Worm (Caenorhabditis elegans) whole organism, L1 larva: Measurements from ENCODE around the gene T19D12.6.
A peak's percentile ranks its signal among the peaks of the same experiment; 100 is the strongest.

Source experiments
- C16A3.4 ChIP-seq: fragments of 150-350 bp; optimal IDR thresholded peaks from 2 replicates; lab custom pipeline; 2014; ENCODE audit warnings: missing biosample characterization, missing genetic modification characterization
- C34B4.2 ChIP-seq: sonication (generic microtip); optimal IDR thresholded peaks from 2 replicates; lab custom pipeline; 2017; ENCODE audit warnings: mild to moderate bottlenecking, missing genetic modification characterization, missing compliant biosample characterization
- F16B12.6 ChIP-seq: fragments of 150-350 bp; optimal IDR thresholded peaks from 2 replicates; lab custom pipeline; 2014; ENCODE audit warnings: missing biosample characterization, missing genetic modification characterization
- aha-1 ChIP-seq: fragments of 150-350 bp; optimal IDR thresholded peaks from 2 replicates; lab custom pipeline; 2014; ENCODE audit warnings: missing biosample characterization, missing genetic modification characterization
- alr-1 ChIP-seq: fragments of 200-800 bp; sonication (Bioruptor generic); optimal IDR thresholded peaks from 2 replicates; lab custom pipeline; 2018; ENCODE audit warnings: borderline replicate concordance, mild to moderate bottlenecking, missing genetic modification characterization, missing compliant biosample characterization
- ama-1 ChIP-seq: fragments of 150-350 bp; optimal IDR thresholded peaks from 2 replicates; lab custom pipeline; 2014
- ceh-8 ChIP-seq: fragments of 200-800 bp; sonication (Bioruptor generic); optimal IDR thresholded peaks from 2 replicates; lab custom pipeline; 2018; ENCODE audit warnings: mild to moderate bottlenecking, missing genetic modification characterization, moderate library complexity, missing compliant biosample characterization
- ceh-82 ChIP-seq, 3 experiments: fragments of 150-350 bp in 1 of 3; sonication (generic microtip) in 2 of 3; optimal IDR thresholded peaks; 2 replicates each; lab custom pipeline; 2014 to 2017; ENCODE audit warnings: missing biosample characterization in 3 of 3, missing genetic modification characterization in 3 of 3
- ces-1 ChIP-seq: fragments of 150-350 bp; optimal IDR thresholded peaks from 2 replicates; lab custom pipeline; 2014; ENCODE audit warnings: missing biosample characterization, missing genetic modification reagents, missing genetic modification characterization
- dsc-1 ChIP-seq: sonication (generic microtip); optimal IDR thresholded peaks from 2 replicates; lab custom pipeline; 2016; ENCODE audit warnings: mild to moderate bottlenecking, missing genetic modification characterization, missing compliant biosample characterization
- efl-1 ChIP-seq, 4 experiments: fragments of 150-350 bp; optimal IDR thresholded peaks in 3 of 4; peaks in 1 of 4; 1 replicate in 1 of 4; 2 replicates in 3 of 4; lab custom pipeline; 2014; ENCODE audit warnings: missing biosample characterization in 2 of 4, missing genetic modification characterization in 2 of 4, missing genetic modification reagents in 2 of 4
- efl-3 ChIP-seq: fragments of 200-800 bp; sonication (Bioruptor generic); optimal IDR thresholded peaks from 2 replicates; lab custom pipeline; 2018; ENCODE audit warnings: mild to moderate bottlenecking, missing genetic modification characterization, missing compliant biosample characterization
- elt-2 ChIP-seq: sonication (generic microtip); optimal IDR thresholded peaks from 2 replicates; lab custom pipeline; 2016; ENCODE audit warnings: missing genetic modification characterization, mild to moderate bottlenecking, inconsistent platforms, missing compliant biosample characterization, missing genetic modification reagents
- elt-3 ChIP-seq, 6 experiments: fragments of 150-350 bp in 1 of 6; sonication (generic microtip); optimal IDR thresholded peaks; 2 replicates each; lab custom pipeline; 2017 to 2018; ENCODE audit warnings: missing biosample characterization in 6 of 6, missing genetic modification characterization in 6 of 6, inconsistent platforms in 1 of 6
- ets-5 ChIP-seq: fragments of 200-800 bp; sonication (Bioruptor generic); IDR thresholded peaks from 2 replicates; pipeline ENCODE4 v1.3.6; 2022; ENCODE audit warnings: missing genetic modification characterization, missing compliant biosample characterization
- fkh-8 ChIP-seq: sonication (generic microtip); optimal IDR thresholded peaks from 2 replicates; lab custom pipeline; 2016; ENCODE audit warnings: mild to moderate bottlenecking, missing genetic modification characterization, missing compliant biosample characterization
- fos-1 ChIP-seq: fragments of 150-350 bp; optimal IDR thresholded peaks from 2 replicates; lab custom pipeline; 2014; ENCODE audit warnings: missing biosample characterization, missing genetic modification characterization
- hlh-17 ChIP-seq: fragments of 200-800 bp; sonication (Bioruptor generic); optimal IDR thresholded peaks from 2 replicates; lab custom pipeline; 2018; ENCODE audit warnings: missing genetic modification characterization, mild to moderate bottlenecking, missing compliant biosample characterization, moderate library complexity, borderline replicate concordance
- hpl-2 ChIP-seq: fragments of 150-350 bp; optimal IDR thresholded peaks from 2 replicates; lab custom pipeline; 2014; ENCODE audit warnings: missing biosample characterization, missing genetic modification reagents, missing genetic modification characterization
- isw-1 ChIP-seq: fragments of 200-800 bp; sonication (Bioruptor generic); IDR thresholded peaks from 2 replicates; pipeline ENCODE4 v1.3.6; 2022; ENCODE audit warnings: missing genetic modification characterization, missing compliant biosample characterization
- lin-14 ChIP-seq: fragments of 200-800 bp; sonication (Bioruptor generic); optimal IDR thresholded peaks from 2 replicates; lab custom pipeline; 2018; ENCODE audit warnings: mild to moderate bottlenecking, missing genetic modification characterization, moderate library complexity, missing compliant biosample characterization
- lin-35 ChIP-seq, 2 experiments: fragments of 150-350 bp; optimal IDR thresholded peaks; 2 replicates each; lab custom pipeline; 2014; ENCODE audit warnings: missing biosample characterization in 2 of 2, missing genetic modification characterization in 2 of 2, missing genetic modification reagents in 2 of 2
- mef-2 ChIP-seq: fragments of 150-350 bp; optimal IDR thresholded peaks from 2 replicates; lab custom pipeline; 2014; ENCODE audit warnings: missing biosample characterization, missing genetic modification characterization
- mep-1 ChIP-seq: fragments of 150-350 bp; optimal IDR thresholded peaks from 2 replicates; lab custom pipeline; 2014; ENCODE audit warnings: missing biosample characterization, missing genetic modification characterization
- nhr-28 ChIP-seq: fragments of 150-350 bp; optimal IDR thresholded peaks from 2 replicates; lab custom pipeline; 2014; ENCODE audit warnings: missing biosample characterization, missing genetic modification characterization
- nhr-71 ChIP-seq: sonication (generic microtip); optimal IDR thresholded peaks from 2 replicates; lab custom pipeline; 2016; ENCODE audit warnings: mild to moderate bottlenecking, missing genetic modification characterization, moderate library complexity, missing compliant biosample characterization
- nhr-84 ChIP-seq: sonication (generic microtip); optimal IDR thresholded peaks from 2 replicates; lab custom pipeline; 2017; ENCODE audit warnings: missing biosample characterization, missing genetic modification characterization
- nhr-85 ChIP-seq: sonication (generic microtip); peaks from one replicate; lab custom pipeline; 2016; ENCODE audit warnings: missing genetic modification characterization, inconsistent platforms, missing compliant biosample characterization
- pag-3 ChIP-seq: sonication (generic microtip); optimal IDR thresholded peaks from 2 replicates; lab custom pipeline; 2017; ENCODE audit warnings: missing genetic modification characterization, mild to moderate bottlenecking, missing compliant biosample characterization, antibody characterized with exemption, borderline replicate concordance; ENCODE audit not compliant: insufficient read depth
- pqm-1 ChIP-seq: sonication (generic microtip); optimal IDR thresholded peaks from 3 replicates; lab custom pipeline; 2017; ENCODE audit warnings: missing biosample characterization, missing genetic modification characterization
- snpc-4 ChIP-seq: fragments of 150-350 bp; optimal IDR thresholded peaks from 2 replicates; lab custom pipeline; 2014; ENCODE audit warnings: missing biosample characterization, missing genetic modification characterization
- tbx-2 ChIP-seq: sonication (generic microtip); optimal IDR thresholded peaks from 2 replicates; lab custom pipeline; 2016; ENCODE audit warnings: missing genetic modification characterization, missing compliant biosample characterization
- unc-130 ChIP-seq: fragments of 150-350 bp; optimal IDR thresholded peaks from 2 replicates; lab custom pipeline; 2017; ENCODE audit warnings: missing biosample characterization, missing genetic modification characterization, inconsistent platforms
- unc-30 ChIP-seq: sonication (generic microtip); optimal IDR thresholded peaks from 2 replicates; lab custom pipeline; 2017; ENCODE audit warnings: missing biosample characterization, missing genetic modification characterization
- vab-15 ChIP-seq: sonication (generic microtip); optimal IDR thresholded peaks from 2 replicates; lab custom pipeline; 2017; ENCODE audit warnings: missing genotype, mild to moderate bottlenecking, missing genetic modification characterization, missing compliant biosample characterization
- ztf-11 ChIP-seq, 2 experiments: sonication (generic microtip); optimal IDR thresholded peaks; 2 replicates each; lab custom pipeline; 2016 to 2017; ENCODE audit warnings: missing genetic modification characterization in 2 of 2, missing biosample characterization in 1 of 2, missing compliant biosample characterization in 1 of 2

The T19D12.6 gene

ce11 chrII:6682918-6683317, 40.0 kb upstream of the T19D12.6 start:
- TF ChIP-seq ceh-8 (no peak), ets-5 (GFP tag; lab: Robert Waterston, UW) (no peak), lin-35 (GFP tag; optimal IDR thresholded peaks at IDR 0.05; lab: Kevin White, UChicago) (no peak), aha-1 (tag; lab: Kevin White, UChicago) (no peak), nhr-85 (tag; lab: Kevin White, UChicago) (peak; percentile 13), nhr-84 (no peak)
- TF ChIP-seq, all 84 proteins: peak for 1

- TF ChIP-seq pqm-1 (tag; lab: Kevin White, UChicago), result no peak
- no peak for TF ChIP-seq efl-3 (GFP tag; lab: Kevin White, UChicago)
- TF ChIP-seq ces-1 (GFP tag; lab: Kevin White, UChicago), result no peak
- no peak for TF ChIP-seq dsc-1
Observed at ce11 chrII:6681478-6681877, 38.6 kb upstream of the T19D12.6 start.

DNA sequence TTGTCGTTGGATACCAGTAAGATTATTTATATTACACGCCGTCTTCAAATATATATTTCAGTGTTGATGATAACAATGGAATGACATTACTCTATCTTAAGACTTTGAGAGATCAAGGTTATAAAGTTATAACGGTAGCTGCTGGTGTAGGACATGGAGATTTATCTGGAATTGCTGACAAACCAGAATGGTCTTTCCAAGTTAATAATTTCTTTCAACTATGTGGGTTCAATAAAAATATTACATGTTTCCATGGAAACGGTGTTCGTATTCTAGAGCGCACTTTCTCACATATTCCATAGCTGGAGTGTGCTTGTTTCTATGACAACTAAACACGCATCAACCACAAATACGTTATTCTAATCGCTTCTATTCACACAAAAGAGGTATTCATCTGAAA, 36.8 kb upstream of the T19D12.6 start, which contains the start of gene ift-74:
ift-74 (plus strand) TSS at position 301 of the 400 bp plus-strand sequence.
- TF ChIP-seq ama-1 (lab: Kevin White, UChicago) (no peak), hlh-17 (no peak), snpc-4 (tag; lab: Kevin White, UChicago) (no peak), fkh-8 (tag; lab: Kevin White, UChicago) (peak; percentile 40), isw-1 (no peak), fos-1 (tag; lab: Kevin White, UChicago) (no peak)

- TF ChIP-seq elt-2 (tag; lab: Kevin White, UChicago) (peak; percentile 72), ztf-11 (tag; optimal IDR thresholded peaks at IDR 0.05; lab: Kevin White, UChicago) (no peak), efl-1 (optimal IDR thresholded peaks at IDR 0.05; lab: Kevin White, UChicago) (no peak), efl-1 (GFP tag; optimal IDR thresholded peaks at IDR 0.05 in 1 of 2; lab: Kevin White, UChicago) (peak in 1 of 2 experiments; percentile 43)
Observed at ce11 chrII:6673894-6674293, 31.0 kb upstream of the T19D12.6 start, which contains the start of gene H43E16.1. H43E16.1 (plus strand) TSS chrII:6674268.

DNA sequence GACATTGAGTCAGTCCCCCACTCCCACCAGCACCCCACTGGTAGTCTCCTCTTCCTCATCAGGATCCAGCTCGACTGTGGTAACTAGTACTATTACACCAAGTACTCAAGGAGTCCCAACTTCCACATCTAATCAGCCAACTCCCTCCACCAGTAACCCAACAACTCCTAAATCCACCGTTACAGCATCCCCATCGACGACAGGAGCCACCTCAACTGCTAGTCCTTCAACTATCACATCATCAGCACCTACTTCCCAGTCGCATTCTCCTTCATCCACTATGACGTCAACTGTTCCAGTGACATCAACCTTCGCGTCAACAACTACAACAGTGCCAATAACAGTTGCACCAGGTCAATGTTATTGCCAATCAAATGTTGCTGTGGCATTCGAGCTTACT, 25.6 kb upstream of the T19D12.6 start:
- TF ChIP-seq F16B12.6, result no peak
- TF ChIP-seq, all 84 proteins: peak for 0

DNA sequence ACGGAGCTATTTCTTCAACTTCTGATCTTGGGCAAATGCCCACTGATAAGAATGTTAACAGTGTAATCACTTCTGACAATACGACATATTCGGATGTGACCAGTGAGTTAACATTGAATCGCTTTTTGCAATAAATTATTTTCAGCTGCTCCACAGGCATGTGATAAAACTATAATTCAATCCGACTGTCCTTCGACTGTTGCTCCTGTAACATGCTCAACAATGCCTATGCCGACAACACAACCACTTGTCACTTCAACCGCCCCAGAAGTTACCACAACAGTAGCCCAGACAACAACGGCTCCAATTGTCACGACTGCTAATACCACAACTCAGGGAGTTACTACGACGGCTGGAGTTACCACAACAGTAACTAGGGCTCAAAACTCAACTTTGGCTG, 24.6 kb upstream of the T19D12.6 start:
- TF ChIP-seq efl-1 (optimal IDR thresholded peaks at IDR 0.05; lab: Kevin White, UChicago) (no peak), efl-1 (GFP tag; optimal IDR thresholded peaks at IDR 0.05 in 1 of 2; lab: Kevin White, UChicago) (peak in 1 of 2 experiments; percentile 20), vab-15 (tag; lab: Kevin White, UChicago) (no peak), C34B4.2 (tag; lab: Kevin White, UChicago) (no peak)

- no peak for TF ChIP-seq C16A3.4 (tag; lab: Kevin White, UChicago)
- TF ChIP-seq unc-30, result no peak
- TF ChIP-seq tbx-2, result no peak
- TF ChIP-seq elt-3 (tag; optimal IDR thresholded peaks at IDR 0.05; lab: Kevin White, UChicago), result no peak
- TF ChIP-seq mep-1 (tag; lab: Kevin White, UChicago), result no peak
- no peak for TF ChIP-seq nhr-71 (tag; lab: Kevin White, UChicago)
- TF ChIP-seq mef-2, result no peak
- no peak for TF ChIP-seq F16B12.6
- TF ChIP-seq hpl-2, result no peak
- no peak for TF ChIP-seq lin-14 (GFP tag; lab: Kevin White, UChicago)
- TF ChIP-seq efl-1 (optimal IDR thresholded peaks at IDR 0.05; lab: Kevin White, UChicago), result no peak
- TF ChIP-seq efl-1 (GFP tag; optimal IDR thresholded peaks at IDR 0.05 in 1 of 2; lab: Kevin White, UChicago), result no peak
- no peak for TF ChIP-seq alr-1 (tag; lab: Kevin White, UChicago)
- TF ChIP-seq unc-130 (tag; lab: Kevin White, UChicago), result no peak
- TF ChIP-seq lin-35 (GFP tag; optimal IDR thresholded peaks at IDR 0.05; lab: Kevin White, UChicago), result no peak
- no peak for TF ChIP-seq ceh-82 (tag; optimal IDR thresholded peaks at IDR 0.05; lab: Kevin White, UChicago)
- TF ChIP-seq nhr-28, result no peak
- TF ChIP-seq fos-1 (tag; lab: Kevin White, UChicago), result no peak
- no peak for TF ChIP-seq pag-3 (tag; lab: Kevin White, UChicago)
- TF ChIP-seq nhr-85 (tag; lab: Kevin White, UChicago), result no peak
- TF ChIP-seq ces-1 (GFP tag; lab: Kevin White, UChicago), result no peak
Observed at ce11 chrII:6666598-6666997, 23.7 kb upstream of the T19D12.6 start, which contains the start of gene T19D12.1. T19D12.1 (plus strand) TSS chrII:6666898.
